Fruit fly (Drosophila melanogaster): ENCODE data around the gene pins.

The pins gene

dm6 chr3R:27569706-27570105 lies 12.9 kb upstream of the pins start (continued):
- TF ChIP-seq Oli (tag; optimal IDR thresholded peaks at IDR 0.05) (peak; percentile 77), CG12769 (tag; optimal IDR thresholded peaks at IDR 0.05) (peak; percentile 85)

DNA sequence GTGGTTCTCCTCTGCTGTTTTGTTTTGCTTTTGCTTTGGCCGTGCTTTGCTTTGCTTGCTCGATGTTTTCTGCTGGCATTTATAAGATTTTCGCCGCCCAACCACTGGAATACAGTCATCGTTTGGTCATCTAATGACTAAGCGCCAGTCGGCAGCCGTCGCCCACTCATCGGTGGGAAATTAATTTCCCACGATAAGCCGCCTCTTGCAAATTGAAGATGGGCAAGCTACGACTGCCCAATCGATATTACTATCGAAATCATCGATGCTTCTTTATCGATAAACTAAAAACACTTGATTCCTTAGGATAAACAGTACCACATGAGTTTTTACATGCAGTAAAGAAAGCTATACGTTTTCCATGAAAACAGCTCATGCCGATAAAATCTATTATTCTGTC lies 11.9 kb upstream of the pins start:
- TF ChIP-seq Pdp1 (GFP tag; optimal IDR thresholded peaks at IDR 0.05) (no peak), CG7963 (GFP tag; IDR thresholded peaks at IDR 0.05; ENCODE audit: partially characterized antibody) (no peak), sna (GFP tag; IDR thresholded peaks at IDR 0.05; ENCODE audit: partially characterized antibody) (0 out of 2 replicates have a peak, but pooled peaks have one; percentile 38), Scr (GFP tag; IDR thresholded peaks at IDR 0.05; ENCODE audit: partially characterized antibody) (peak; percentile 53), Bgb (GFP tag; IDR thresholded peaks at IDR 0.05; ENCODE audit: partially characterized antibody) (peak; percentile 50; the same call in 1 of the 2 replicates), MTF-1 (GFP tag; optimal IDR thresholded peaks at IDR 0.05; ENCODE audit: borderline replicate concordance) (no peak), CG18262 (tag; optimal IDR thresholded peaks at IDR 0.05) (no peak), CG15479 (GFP tag; optimal IDR thresholded peaks at IDR 0.05) (no peak), amos (GFP tag; IDR thresholded peaks at IDR 0.05; ENCODE audit: partially characterized antibody) (peak; percentile 25; the same call in 1 of the 2 replicates), vvl (GFP tag; IDR thresholded peaks at IDR 0.05) (0 out of 2 replicates have a peak, but pooled peaks have one; percentile 10), sr (GFP tag; IDR thresholded peaks at IDR 0.05) (peak; percentile 50; the same call in 1 of the 3 replicates), gce (GFP tag; IDR thresholded peaks at IDR 0.05) (no peak), Sry-δ (GFP tag; optimal IDR thresholded peaks at IDR 0.05) (peak; percentile 43), CG9797 (GFP tag; optimal IDR thresholded peaks at IDR 0.05) (no peak), Dll (GFP tag; IDR thresholded peaks at IDR 0.05; ENCODE audit: partially characterized antibody) (0 out of 4 replicates have a peak, but pooled peaks have one; percentile 34), CG13123 (GFP tag; optimal IDR thresholded peaks at IDR 0.05) (no peak), BEAF-32 (GFP tag; optimal IDR thresholded peaks at IDR 0.05) (peak; percentile 27), HLH4C (GFP tag; IDR thresholded peaks at IDR 0.05; ENCODE audit: partially characterized antibody) (peak; percentile 51; the same call in 1 of the 3 replicates), C15 (GFP tag; IDR thresholded peaks at IDR 0.05) (no peak), Dp (GFP tag; optimal IDR thresholded peaks at IDR 0.05) (no peak), Dref (GFP tag; IDR thresholded peaks at IDR 0.05) (peak; percentile 51), CG16813 (GFP tag; IDR thresholded peaks at IDR 0.05; ENCODE audit: partially characterized antibody) (0 out of 3 replicates have a peak, but pooled peaks have one; percentile 12), CG16863 (GFP tag; optimal IDR thresholded peaks at IDR 0.05) (no peak), sens (GFP tag) (peak; percentile 63), CG12769 (tag; optimal IDR thresholded peaks at IDR 0.05) (peak; percentile 41), unc-4 (GFP tag; IDR thresholded peaks at IDR 0.05; ENCODE audit: partially characterized antibody) (peak; percentile 52), CG15514 (GFP tag; optimal IDR thresholded peaks at IDR 0.05) (no peak), CG7556 (GFP tag; optimal IDR thresholded peaks at IDR 0.05) (no peak), CG13287 (GFP tag; IDR thresholded peaks at IDR 0.05; ENCODE audit: partially characterized antibody) (peak; percentile 65), da (GFP tag; optimal IDR thresholded peaks at IDR 0.05) (no peak), hbn (GFP tag; IDR thresholded peaks at IDR 0.05; ENCODE audit: partially characterized antibody) (no peak), CG34224 (GFP tag; IDR thresholded peaks at IDR 0.05; ENCODE audit: partially characterized antibody) (0 out of 3 replicates have a peak, but pooled peaks have one; percentile 12), pzg (GFP tag; optimal IDR thresholded peaks at IDR 0.05) (no peak)

- peak; percentile 59 for TF ChIP-seq CG13894 (tag; optimal IDR thresholded peaks at IDR 0.05)
- TF ChIP-seq CG7372 (GFP tag; IDR thresholded peaks at IDR 0.05) = no peak
- TF ChIP-seq CG1529 (GFP tag; optimal IDR thresholded peaks at IDR 0.05) = no peak
- TF ChIP-seq CG6254 (GFP tag; optimal IDR thresholded peaks at IDR 0.05) = no peak
- TF ChIP-seq CG4854 (GFP tag; optimal IDR thresholded peaks at IDR 0.05) = no peak
- no peak for TF ChIP-seq tna (GFP tag; IDR thresholded peaks at IDR 0.05; ENCODE audit: partially characterized antibody)
- no peak for TF ChIP-seq dmrt11E (tag; optimal IDR thresholded peaks at IDR 0.05)
- TF ChIP-seq CG31224 (GFP tag; IDR thresholded peaks at IDR 0.05) = no peak
- no peak for TF ChIP-seq gcm2 (GFP tag; optimal IDR thresholded peaks at IDR 0.05)
- no peak for TF ChIP-seq ase (GFP tag; IDR thresholded peaks at IDR 0.05)
- no peak for TF ChIP-seq CG11560 (tag; IDR thresholded peaks at IDR 0.05)
- TF ChIP-seq CG12071 (GFP tag; optimal IDR thresholded peaks at IDR 0.05) = no peak
- no peak for TF ChIP-seq hkb (optimal IDR thresholded peaks at IDR 0.05)
- no peak for TF ChIP-seq hkb (GFP tag; IDR thresholded peaks at IDR 0.05)
- TF ChIP-seq CG13123 (GFP tag; optimal IDR thresholded peaks at IDR 0.05) = no peak
Observed at dm6 chr3R:27579422-27579821, 3.2 kb upstream of the pins start.

Measured in whole organism, embryonic.